Worm (Caenorhabditis elegans) whole organism, L3 larva: ENCODE data around the gene F07H5.10.

Experiments
- ZK546.5 ChIP-seq: sonication (generic microtip); optimal IDR thresholded peaks from 2 replicates; lab custom pipeline; 2017; ENCODE audit warnings: missing biosample characterization, missing genetic modification characterization
- ceh-28 ChIP-seq: fragments of 150-350 bp; optimal IDR thresholded peaks from 2 replicates; lab custom pipeline; 2014; ENCODE audit warnings: missing biosample characterization, missing genetic modification reagents, missing genetic modification characterization
- elt-2 ChIP-seq: sonication (generic microtip); optimal IDR thresholded peaks from 2 replicates; lab custom pipeline; 2016; ENCODE audit warnings: missing genetic modification reagents, mild to moderate bottlenecking, missing genetic modification characterization, missing compliant biosample characterization
- fkh-10 ChIP-seq: sonication (generic microtip); optimal IDR thresholded peaks from 2 replicates; lab custom pipeline; 2017; ENCODE audit warnings: missing biosample characterization, missing genetic modification reagents, missing genetic modification characterization
- hmg-11 ChIP-seq: sonication (generic microtip); optimal IDR thresholded peaks from 2 replicates; lab custom pipeline; 2016; ENCODE audit warnings: missing genetic modification characterization, missing compliant biosample characterization
- mdl-1 ChIP-seq: fragments of 150-350 bp; optimal IDR thresholded peaks from 2 replicates; lab custom pipeline; 2014; ENCODE audit warnings: missing biosample characterization, missing genetic modification characterization
- nfya-1 ChIP-seq: sonication (generic microtip); optimal IDR thresholded peaks from 2 replicates; lab custom pipeline; 2017; ENCODE audit warnings: missing genetic modification characterization, mild to moderate bottlenecking, missing compliant biosample characterization, antibody characterized with exemption, moderate library complexity; ENCODE audit not compliant: insufficient read depth
- nhr-11 ChIP-seq: fragments of 150-350 bp; optimal IDR thresholded peaks from 2 replicates; lab custom pipeline; 2014; ENCODE audit warnings: missing biosample characterization, missing genetic modification characterization
- nhr-237 ChIP-seq: fragments of 150-350 bp; optimal IDR thresholded peaks from 2 replicates; lab custom pipeline; 2014; ENCODE audit warnings: missing biosample characterization, missing genetic modification characterization
- pha-4 ChIP-seq: fragments of 150-350 bp; optimal IDR thresholded peaks from 2 replicates; lab custom pipeline; 2014; ENCODE audit warnings: missing biosample characterization, missing genetic modification reagents, missing genetic modification characterization

DNA sequence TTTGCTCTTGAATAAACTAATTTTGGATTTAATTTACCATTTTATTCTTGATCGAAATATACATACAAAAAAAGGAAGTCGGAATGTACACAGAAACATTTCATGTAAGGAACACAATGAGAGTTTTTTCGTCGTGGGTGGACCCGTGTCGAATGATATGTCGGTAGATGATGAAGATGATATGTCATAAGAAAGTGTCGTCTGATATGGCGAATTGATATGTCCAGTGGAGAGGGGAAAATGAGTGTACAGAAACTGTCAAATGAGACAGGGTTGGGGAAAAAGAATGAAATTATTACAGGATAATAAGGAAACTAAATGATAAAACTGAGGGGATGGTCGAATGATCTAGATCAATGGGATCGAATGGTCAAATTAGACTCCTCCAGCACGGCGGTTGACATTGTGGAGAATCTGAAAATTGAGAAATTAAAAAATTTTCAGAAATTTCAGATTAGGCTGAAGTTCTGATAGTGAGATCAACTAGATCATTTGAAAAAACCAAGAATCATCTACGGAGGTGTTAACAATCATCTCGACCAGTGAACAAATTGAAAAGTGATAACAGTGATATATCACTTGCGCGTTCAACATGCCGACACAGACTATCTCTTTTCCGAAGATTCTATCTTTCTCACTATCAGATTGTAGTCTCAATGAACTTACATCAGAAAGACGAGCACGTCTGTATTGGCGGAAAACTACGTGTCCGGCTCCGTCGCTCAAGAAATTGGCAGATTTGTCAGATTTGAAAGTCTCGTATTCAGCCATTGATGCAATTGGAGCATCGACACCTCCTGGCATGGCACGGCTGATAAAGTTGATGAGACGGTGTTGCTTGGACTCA, 12.0 kb upstream of the F07H5.10 start:
- TF ChIP-seq nhr-11 (tag; lab: Kevin White, UChicago) (no peak), hmg-11 (tag; lab: Kevin White, UChicago) (no peak), ceh-28 (no peak), fkh-10 (GFP tag; lab: Kevin White, UChicago) (no peak), nhr-237 (no peak), nfya-1 (tag; lab: Kevin White, UChicago) (no peak), ZK546.5 (tag; lab: Kevin White, UChicago) (no peak), mdl-1 (tag; lab: Kevin White, UChicago) (no peak), pha-4 (tag; lab: Kevin White, UChicago) (no peak), elt-2 (no peak)
